Worm (Caenorhabditis elegans): ENCODE results near the gene inx-7.

The inx-7 gene

ce11 chrIV:5952966-5953365 is 6.5 kb upstream of the inx-7 start:
- no peak for TF ChIP-seq tra-4 (tag; optimal IDR thresholded peaks at IDR 0.05)
- no peak for TF ChIP-seq tbx-37 (GFP tag; conservative IDR thresholded peaks at IDR 0.05)
- no peak for TF ChIP-seq scrt-1 (GFP tag; IDR thresholded peaks at IDR 0.05)
- no peak for TF ChIP-seq F13C5.2 (tag; optimal IDR thresholded peaks at IDR 0.05)
- TF ChIP-seq flt-1 (GFP tag; IDR thresholded peaks at IDR 0.05), result no peak
- no peak for TF ChIP-seq aly-1 (tag; optimal IDR thresholded peaks at IDR 0.05)
- no peak for TF ChIP-seq B0310.2 (tag; optimal IDR thresholded peaks at IDR 0.05)
- no peak for TF ChIP-seq hnd-1 (tag; optimal IDR thresholded peaks at IDR 0.05)

ce11 chrIV:5949964-5950363 is 3.5 kb upstream of the inx-7 start:
- TF ChIP-seq tbx-37 (GFP tag; conservative IDR thresholded peaks at IDR 0.05) (no peak), ceh-36 (tag; optimal IDR thresholded peaks at IDR 0.05) (no peak), F13C5.2 (tag; optimal IDR thresholded peaks at IDR 0.05) (no peak), ceh-13 (GFP tag; optimal IDR thresholded peaks at IDR 0.05) (no peak), B0310.2 (tag; optimal IDR thresholded peaks at IDR 0.05) (no peak), aly-1 (tag; optimal IDR thresholded peaks at IDR 0.05) (no peak), tbx-11 (GFP tag; IDR thresholded peaks at IDR 0.05) (no peak), pes-1 (GFP tag; IDR thresholded peaks at IDR 0.05) (no peak), hnd-1 (tag; optimal IDR thresholded peaks at IDR 0.05) (no peak), ets-7 (tag; optimal IDR thresholded peaks at IDR 0.05) (no peak), sea-1 (GFP tag; conservative IDR thresholded peaks at IDR 0.05) (no peak), ama-1 (optimal IDR thresholded peaks at IDR 0.05) (no peak), tra-4 (tag; optimal IDR thresholded peaks at IDR 0.05) (no peak)

- TF ChIP-seq ceh-13 (GFP tag; optimal IDR thresholded peaks at IDR 0.05), result no peak
- TF ChIP-seq tbx-11 (GFP tag; IDR thresholded peaks at IDR 0.05), result no peak
- TF ChIP-seq F13C5.2 (tag; optimal IDR thresholded peaks at IDR 0.05), result no peak
- TF ChIP-seq aly-1 (tag; optimal IDR thresholded peaks at IDR 0.05), result no peak
- no peak for TF ChIP-seq hnd-1 (tag; optimal IDR thresholded peaks at IDR 0.05)
- TF ChIP-seq hmg-4 (GFP tag; optimal IDR thresholded peaks at IDR 0.05), result no peak
- TF ChIP-seq scrt-1 (GFP tag; IDR thresholded peaks at IDR 0.05), result no peak
- TF ChIP-seq pes-1 (GFP tag; IDR thresholded peaks at IDR 0.05), result no peak
- TF ChIP-seq B0310.2 (tag; optimal IDR thresholded peaks at IDR 0.05), result no peak
- no peak for TF ChIP-seq ets-7 (tag; optimal IDR thresholded peaks at IDR 0.05)
Measured at ce11 chrIV:5948712-5949111, 2.3 kb upstream of the inx-7 start.

- TF ChIP-seq B0310.2 (tag; optimal IDR thresholded peaks at IDR 0.05) (no peak), ceh-13 (GFP tag; optimal IDR thresholded peaks at IDR 0.05) (no peak), hmbx-1 (tag; optimal IDR thresholded peaks at IDR 0.05) (no peak), hnd-1 (tag; optimal IDR thresholded peaks at IDR 0.05) (no peak), flt-1 (GFP tag; IDR thresholded peaks at IDR 0.05) (no peak), pes-1 (GFP tag; IDR thresholded peaks at IDR 0.05) (no peak), tra-4 (tag; optimal IDR thresholded peaks at IDR 0.05) (no peak), ceh-36 (tag; optimal IDR thresholded peaks at IDR 0.05) (no peak), ets-7 (tag; optimal IDR thresholded peaks at IDR 0.05) (no peak), F13C5.2 (tag; optimal IDR thresholded peaks at IDR 0.05) (no peak), tbx-37 (GFP tag; conservative IDR thresholded peaks at IDR 0.05) (no peak), tbx-11 (GFP tag; IDR thresholded peaks at IDR 0.05) (no peak)
Measured at ce11 chrIV:5947555-5948151, 1.2 kb upstream of the inx-7 start, which contains the start of gene rps-25. Gene rps-25, minus strand, starts transcription at chrIV:5947605.

- TF ChIP-seq scrt-1 (GFP tag; IDR thresholded peaks at IDR 0.05) (no peak), tra-4 (tag; optimal IDR thresholded peaks at IDR 0.05) (no peak), ceh-13 (GFP tag; optimal IDR thresholded peaks at IDR 0.05) (no peak)
Measured at ce11 chrIV:5945455-5945854, 983 bp downstream of the inx-7 start.

- TF ChIP-seq hnd-1 (tag; optimal IDR thresholded peaks at IDR 0.05), result no peak
- no peak for TF ChIP-seq tra-4 (tag; optimal IDR thresholded peaks at IDR 0.05)
Measured at ce11 chrIV:5944172-5944571, 2.3 kb downstream of the inx-7 start.

ce11 chrIV:5941236-5941976 is 5.0 kb downstream of the inx-7 start, which contains the start of gene pfkb-1.2:
Gene pfkb-1.2, plus strand, starts transcription at chrIV:5941926.
- no peak for TF ChIP-seq flt-1 (GFP tag; IDR thresholded peaks at IDR 0.05)
- TF ChIP-seq aly-1 (tag; optimal IDR thresholded peaks at IDR 0.05), result peak; percentile 14
- TF ChIP-seq F13C5.2 (tag; optimal IDR thresholded peaks at IDR 0.05), result no peak
- TF ChIP-seq ama-1 (optimal IDR thresholded peaks at IDR 0.05), result no peak
- no peak for TF ChIP-seq tbx-37 (GFP tag; conservative IDR thresholded peaks at IDR 0.05)
- TF ChIP-seq ceh-36 (tag; optimal IDR thresholded peaks at IDR 0.05), result no peak
- no peak for TF ChIP-seq tbx-11 (GFP tag; IDR thresholded peaks at IDR 0.05)
- TF ChIP-seq tra-4 (tag; optimal IDR thresholded peaks at IDR 0.05), result no peak

- TF ChIP-seq tra-4 (tag; optimal IDR thresholded peaks at IDR 0.05), result no peak
- TF ChIP-seq F13C5.2 (tag; optimal IDR thresholded peaks at IDR 0.05), result no peak
- TF ChIP-seq hmg-4 (GFP tag; optimal IDR thresholded peaks at IDR 0.05), result no peak
- TF ChIP-seq ama-1 (optimal IDR thresholded peaks at IDR 0.05), result no peak
- no peak for TF ChIP-seq ceh-13 (GFP tag; optimal IDR thresholded peaks at IDR 0.05)
- no peak for TF ChIP-seq flt-1 (GFP tag; IDR thresholded peaks at IDR 0.05)
- TF ChIP-seq tbx-37 (GFP tag; conservative IDR thresholded peaks at IDR 0.05), result no peak
- no peak for TF ChIP-seq hmbx-1 (tag; optimal IDR thresholded peaks at IDR 0.05)
Measured at ce11 chrIV:5940608-5941007, 5.8 kb downstream of the inx-7 start.
